Fruit fly (Drosophila melanogaster) whole organism, adult: ENCODE measurements around the gene ind.

Source experiments
- CG11617 ChIP-seq: fragments of 200-800 bp; sonication (Bioruptor generic); optimal IDR thresholded peaks from 2 replicates; lab custom pipeline; 2017; ENCODE audit warnings: mild to moderate bottlenecking, missing biosample characterization, missing genetic modification reagents, missing genetic modification characterization
- CG12768 ChIP-seq: fragments of 200-800 bp; sonication (Bioruptor generic); optimal IDR thresholded peaks from 2 replicates; lab custom pipeline; 2017; ENCODE audit warnings: missing biosample characterization, missing genetic modification characterization, mild to moderate bottlenecking, moderate library complexity, missing genetic modification reagents
- CG14711 ChIP-seq: fragments of 200-800 bp; sonication (Bioruptor generic); optimal IDR thresholded peaks from 2 replicates; lab custom pipeline; 2018; ENCODE audit warnings: missing biosample characterization, mild to moderate bottlenecking, missing genetic modification characterization, moderate library complexity
- CG1620 ChIP-seq: fragments of 200-800 bp; sonication (Bioruptor generic); optimal IDR thresholded peaks from 2 replicates; lab custom pipeline; 2016; ENCODE audit warnings: missing biosample characterization, missing genetic modification characterization
- CG33017 ChIP-seq: fragments of 200-800 bp; sonication (Bioruptor generic); optimal IDR thresholded peaks from 2 replicates; lab custom pipeline; 2018; ENCODE audit warnings: missing biosample characterization, mild to moderate bottlenecking, missing genetic modification characterization, moderate library complexity
- CG5204 ChIP-seq: fragments of 200-800 bp; sonication (Bioruptor generic); optimal IDR thresholded peaks from 2 replicates; lab custom pipeline; 2016; ENCODE audit warnings: missing biosample characterization, missing genetic modification characterization
- CG7045 ChIP-seq: fragments of 200-800 bp; sonication (Bioruptor generic); optimal IDR thresholded peaks from 2 replicates; lab custom pipeline; 2017; ENCODE audit warnings: missing biosample characterization, mild to moderate bottlenecking, missing genetic modification characterization
- CG7101 ChIP-seq: fragments of 200-800 bp; sonication (Bioruptor generic); optimal IDR thresholded peaks from 2 replicates; lab custom pipeline; 2018; ENCODE audit warnings: missing biosample characterization, mild to moderate bottlenecking, missing genetic modification characterization, moderate library complexity
- Clk ChIP-seq: fragments of 200-800 bp; sonication (Bioruptor generic); optimal IDR thresholded peaks from 2 replicates; lab custom pipeline; 2017; ENCODE audit warnings: missing biosample characterization, missing genetic modification characterization
- Crg-1 ChIP-seq: fragments of 200-800 bp; sonication (Bioruptor generic); optimal IDR thresholded peaks from 2 replicates; lab custom pipeline; 2016; ENCODE audit warnings: missing biosample characterization, missing genetic modification characterization
- Hr96 ChIP-seq: fragments of 200-800 bp; sonication (Bioruptor generic); optimal IDR thresholded peaks from 2 replicates; lab custom pipeline; 2016; ENCODE audit warnings: missing biosample characterization, missing genetic modification characterization
- Mnt ChIP-seq: fragments of 200-800 bp; sonication (Bioruptor generic); optimal IDR thresholded peaks from 2 replicates; lab custom pipeline; 2016; ENCODE audit warnings: missing biosample characterization, mild to moderate bottlenecking, missing genetic modification characterization
- bab1 ChIP-seq: fragments of 200-800 bp; sonication (Bioruptor generic); optimal IDR thresholded peaks from 3 replicates; lab custom pipeline; 2019; ENCODE audit warnings: missing biosample characterization, mild to moderate bottlenecking, missing genetic modification characterization, moderate library complexity
- cic ChIP-seq: fragments of 200-800 bp; sonication (Bioruptor generic); optimal IDR thresholded peaks from 2 replicates; lab custom pipeline; 2017; ENCODE audit warnings: missing biosample characterization, mild to moderate bottlenecking, missing genetic modification characterization, moderate library complexity
- cnc ChIP-seq, 2 experiments: fragments of >200 bp; optimal IDR thresholded peaks; 2 replicates each; lab custom pipeline; 2017
- kay ChIP-seq: fragments of 200-800 bp; sonication (Bioruptor generic); peaks from one replicate; lab custom pipeline; 2016; ENCODE audit warnings: missing biosample characterization, missing genetic modification characterization, borderline replicate concordance
- ovo ChIP-seq: fragments of 200-800 bp; sonication (Bioruptor generic); optimal IDR thresholded peaks from 2 replicates; lab custom pipeline; 2016; ENCODE audit warnings: missing biosample characterization, missing genetic modification characterization
- pad ChIP-seq: fragments of 200-800 bp; sonication (Bioruptor generic); optimal IDR thresholded peaks from 3 replicates; lab custom pipeline; 2017; ENCODE audit warnings: missing biosample characterization, missing genetic modification characterization, mild to moderate bottlenecking, moderate library complexity, missing genetic modification reagents
- tj ChIP-seq: fragments of 200-800 bp; sonication (Bioruptor generic); optimal IDR thresholded peaks from 3 replicates; lab custom pipeline; 2017; ENCODE audit warnings: missing biosample characterization, mild to moderate bottlenecking, missing genetic modification characterization, moderate library complexity
- toe ChIP-seq: fragments of 200-800 bp; sonication (Bioruptor generic); optimal IDR thresholded peaks from 2 replicates; lab custom pipeline; 2016; ENCODE audit warnings: missing biosample characterization, missing genetic modification characterization

Gene ind

dm6 chr3L:15040329-15040886, 3.3 kb downstream of the ind start:
- TF ChIP-seq cnc (optimal IDR thresholded peaks at IDR 0.05; lab: Kevin White, UChicago) = no peak
- no peak for TF ChIP-seq CG12768 (GFP tag; lab: Kevin White, UChicago)
- TF ChIP-seq ovo (GFP tag; lab: Kevin White, UChicago) = no peak

dm6 chr3L:15039510-15039909, 4.2 kb downstream of the ind start:
- no peak for TF ChIP-seq CG7045 (GFP tag; lab: Kevin White, UChicago)
- TF ChIP-seq Mnt (GFP tag; lab: Kevin White, UChicago) = no peak
- no peak for TF ChIP-seq Hr96 (GFP tag; lab: Kevin White, UChicago)

- no peak for TF ChIP-seq bab1
- no peak for TF ChIP-seq Hr96 (GFP tag; lab: Kevin White, UChicago)
- no peak for TF ChIP-seq cnc (optimal IDR thresholded peaks at IDR 0.05; lab: Kevin White, UChicago)
- no peak for TF ChIP-seq Crg-1 (GFP tag; lab: Kevin White, UChicago)
- TF ChIP-seq kay (GFP tag; lab: Kevin White, UChicago) = no peak
- TF ChIP-seq CG33017 (tag; lab: Kevin White, UChicago) = no peak
- no peak for TF ChIP-seq ovo (GFP tag; lab: Kevin White, UChicago)
Measured at dm6 chr3L:15035585-15035984, 8.1 kb downstream of the ind start.

dm6 chr3L:15034714-15035076, 9.0 kb downstream of the ind start:
- no peak for TF ChIP-seq CG14711
- TF ChIP-seq CG33017 (tag; lab: Kevin White, UChicago) = no peak
- no peak for TF ChIP-seq tj (GFP tag; lab: Kevin White, UChicago)
- TF ChIP-seq CG5204 = no peak
- no peak for TF ChIP-seq toe (GFP tag; lab: Kevin White, UChicago)

dm6 chr3L:15034061-15034713, 9.5 kb downstream of the ind start:
- TF ChIP-seq CG7101 (tag; lab: Kevin White, UChicago) = no peak
- no peak for TF ChIP-seq Mnt (GFP tag; lab: Kevin White, UChicago)
- no peak for TF ChIP-seq CG5204
- TF ChIP-seq Hr96 (GFP tag; lab: Kevin White, UChicago) = no peak
- no peak for TF ChIP-seq CG11617 (GFP tag; lab: Kevin White, UChicago)
- TF ChIP-seq CG7045 (GFP tag; lab: Kevin White, UChicago) = no peak
- no peak for TF ChIP-seq bab1
- TF ChIP-seq Clk = no peak
- TF ChIP-seq cnc (optimal IDR thresholded peaks at IDR 0.05; lab: Kevin White, UChicago) = no peak
- no peak for TF ChIP-seq CG33017 (tag; lab: Kevin White, UChicago)
- TF ChIP-seq CG12768 (GFP tag; lab: Kevin White, UChicago) = no peak
- no peak for TF ChIP-seq Crg-1 (GFP tag; lab: Kevin White, UChicago)
- no peak for TF ChIP-seq ovo (GFP tag; lab: Kevin White, UChicago)
- TF ChIP-seq pad (GFP tag; lab: Kevin White, UChicago) = no peak
- no peak for TF ChIP-seq cic
- no peak for TF ChIP-seq toe (GFP tag; lab: Kevin White, UChicago)
- no peak for TF ChIP-seq tj (GFP tag; lab: Kevin White, UChicago)

dm6 chr3L:15031773-15032172, 12.0 kb downstream of the ind start:
- no peak for TF ChIP-seq CG12768 (GFP tag; lab: Kevin White, UChicago)
- no peak for TF ChIP-seq cnc (optimal IDR thresholded peaks at IDR 0.05; lab: Kevin White, UChicago)
- TF ChIP-seq toe (GFP tag; lab: Kevin White, UChicago) = no peak
- no peak for TF ChIP-seq CG7101 (tag; lab: Kevin White, UChicago)
- no peak for TF ChIP-seq bab1
- TF ChIP-seq CG14711 = no peak
- TF ChIP-seq Mnt (GFP tag; lab: Kevin White, UChicago) = no peak
- no peak for TF ChIP-seq CG11617 (GFP tag; lab: Kevin White, UChicago)
- TF ChIP-seq CG1620 (GFP tag; lab: Kevin White, UChicago) = no peak
- no peak for TF ChIP-seq pad (GFP tag; lab: Kevin White, UChicago)
- no peak for TF ChIP-seq CG5204
- TF ChIP-seq Clk = no peak
- no peak for TF ChIP-seq Crg-1 (GFP tag; lab: Kevin White, UChicago)
- TF ChIP-seq kay (GFP tag; lab: Kevin White, UChicago) = no peak
- TF ChIP-seq tj (GFP tag; lab: Kevin White, UChicago) = no peak
- no peak for TF ChIP-seq CG33017 (tag; lab: Kevin White, UChicago)
- no peak for TF ChIP-seq cic
- no peak for TF ChIP-seq CG7045 (GFP tag; lab: Kevin White, UChicago)
- TF ChIP-seq Hr96 (GFP tag; lab: Kevin White, UChicago) = no peak
- TF ChIP-seq ovo (GFP tag; lab: Kevin White, UChicago) = no peak

- no peak for TF ChIP-seq CG5204
- no peak for TF ChIP-seq CG1620 (GFP tag; lab: Kevin White, UChicago)
- TF ChIP-seq cic = no peak
- no peak for TF ChIP-seq cnc (optimal IDR thresholded peaks at IDR 0.05; lab: Kevin White, UChicago)
- no peak for TF ChIP-seq ovo (GFP tag; lab: Kevin White, UChicago)
- no peak for TF ChIP-seq Hr96 (GFP tag; lab: Kevin White, UChicago)
- TF ChIP-seq CG7101 (tag; lab: Kevin White, UChicago) = no peak
- TF ChIP-seq Clk = no peak
- no peak for TF ChIP-seq pad (GFP tag; lab: Kevin White, UChicago)
Measured at dm6 chr3L:15023192-15023591, 20.5 kb downstream of the ind start, which contains the start of gene CG32148. Gene CG32148, plus strand, starts transcription at chr3L:15023492.
